Fruit fly (Drosophila melanogaster) whole organism, adult: ENCODE results near the gene Tspo.

Source experiments
- cnc ChIP-seq, 2 experiments: fragments of >200 bp; optimal IDR thresholded peaks; 2 replicates each; lab custom pipeline; 2017
- toe ChIP-seq: fragments of 200-800 bp; sonication (Bioruptor generic); optimal IDR thresholded peaks from 2 replicates; lab custom pipeline; 2016; ENCODE audit warnings: missing biosample characterization, missing genetic modification characterization

- TF ChIP-seq cnc (optimal IDR thresholded peaks at IDR 0.05; lab: Kevin White, UChicago) = no peak
- no peak for TF ChIP-seq toe (GFP tag; lab: Kevin White, UChicago)
Measured at dm6 chr2L:510534-511014, 48.8 kb upstream of the Tspo start.
